Worm (Caenorhabditis elegans) whole organism, young adult: ENCODE results near the gene F47G3.1.

Experiments
- B0336.3 ChIP-seq: fragments of 200-800 bp; sonication (Bioruptor generic); IDR thresholded peaks from 2 replicates; pipeline ENCODE4 v1.3.6; 2022; ENCODE audit warnings: missing genetic modification characterization, missing compliant biosample characterization
- F39B2.1 ChIP-seq: fragments of 200-800 bp; sonication (Bioruptor generic); IDR thresholded peaks from 2 replicates; pipeline ENCODE4 v1.3.6; 2022; ENCODE audit warnings: missing genetic modification reagents, missing genetic modification characterization, missing compliant biosample characterization
- F57C9.4 ChIP-seq: sonication (generic microtip); optimal IDR thresholded peaks from 2 replicates; lab custom pipeline; 2017; ENCODE audit warnings: mild to moderate bottlenecking, missing genetic modification characterization, missing compliant biosample characterization
- K12H6.12 ChIP-seq: fragments of 200-800 bp; sonication (Bioruptor generic); optimal IDR thresholded peaks from 2 replicates; lab custom pipeline; 2018; ENCODE audit warnings: mild to moderate bottlenecking, missing genetic modification characterization, missing compliant biosample characterization
- Y53F4B.3 ChIP-seq: fragments of 200-800 bp; sonication (Bioruptor generic); IDR thresholded peaks from 2 replicates; pipeline ENCODE4 v1.3.6; 2022; ENCODE audit warnings: missing genetic modification reagents, missing genetic modification characterization, missing compliant biosample characterization
- Y56A3A.18 ChIP-seq: fragments of 200-800 bp; sonication (Bioruptor generic); IDR thresholded peaks from 2 replicates; pipeline ENCODE4 v1.3.6; 2022; ENCODE audit warnings: missing genetic modification reagents, missing genetic modification characterization, missing compliant biosample characterization
- ZK185.1 ChIP-seq: sonication (generic microtip); optimal IDR thresholded peaks from 2 replicates; lab custom pipeline; 2016; ENCODE audit warnings: mild to moderate bottlenecking, missing genetic modification characterization, missing compliant biosample characterization; ENCODE audit not compliant: poor library complexity, severe bottlenecking
- aptf-3 ChIP-seq: fragments of 200-800 bp; sonication (Bioruptor generic); IDR thresholded peaks from 2 replicates; pipeline ENCODE4 v1.3.6; 2022; ENCODE audit warnings: missing genetic modification characterization, missing compliant biosample characterization
- atf-7 ChIP-seq: sonication (generic microtip); optimal IDR thresholded peaks from 2 replicates; lab custom pipeline; 2017; ENCODE audit warnings: mild to moderate bottlenecking, missing genetic modification characterization, missing compliant biosample characterization
- attf-5 ChIP-seq: fragments of 200-800 bp; sonication (Bioruptor generic); optimal IDR thresholded peaks from 2 replicates; lab custom pipeline; 2018; ENCODE audit warnings: mild to moderate bottlenecking, missing genetic modification characterization, missing compliant biosample characterization
- bed-2 ChIP-seq: fragments of 200-800 bp; sonication (Bioruptor generic); IDR thresholded peaks from 2 replicates; pipeline ENCODE4 v1.3.6; 2022; ENCODE audit warnings: missing genetic modification reagents, missing genetic modification characterization, missing compliant biosample characterization
- ceh-40 ChIP-seq: fragments of 200-800 bp; sonication (Bioruptor generic); IDR thresholded peaks from 2 replicates; pipeline ENCODE4 v1.3.6; 2022; ENCODE audit warnings: missing genetic modification characterization, missing compliant biosample characterization
- ceh-79 ChIP-seq: sonication (generic microtip); optimal IDR thresholded peaks from 2 replicates; lab custom pipeline; 2017; ENCODE audit warnings: mild to moderate bottlenecking, missing genetic modification characterization, missing compliant biosample characterization
- dpff-1 ChIP-seq: sonication (generic microtip); optimal IDR thresholded peaks from 2 replicates; lab custom pipeline; 2017; ENCODE audit warnings: mild to moderate bottlenecking, missing genetic modification characterization, missing compliant biosample characterization
- dpl-1 ChIP-seq: fragments of 150-350 bp; optimal IDR thresholded peaks from 2 replicates; lab custom pipeline; 2014; ENCODE audit warnings: missing biosample characterization, missing genetic modification reagents, missing genetic modification characterization
- gei-17 ChIP-seq: fragments of 200-800 bp; sonication (Bioruptor generic); optimal IDR thresholded peaks from 2 replicates; lab custom pipeline; 2018; ENCODE audit warnings: mild to moderate bottlenecking, missing genetic modification characterization, missing compliant biosample characterization
- him-1 ChIP-seq: sonication (generic microtip); optimal IDR thresholded peaks from 2 replicates; lab custom pipeline; 2016; ENCODE audit warnings: missing genotype, missing genetic modification reagents, missing genetic modification characterization, missing compliant biosample characterization
- hmg-1.2 ChIP-seq: fragments of 200-800 bp; sonication (Bioruptor generic); IDR thresholded peaks from 2 replicates; pipeline ENCODE4 v1.3.6; 2022; ENCODE audit warnings: missing genetic modification reagents, missing genetic modification characterization, missing compliant biosample characterization
- hrde-1 ChIP-seq: sonication (generic microtip); optimal IDR thresholded peaks from 2 replicates; lab custom pipeline; 2016; ENCODE audit warnings: missing genetic modification characterization, mild to moderate bottlenecking, missing compliant biosample characterization, moderate library complexity, missing genotype, missing genetic modification reagents, borderline replicate concordance
- let-607 ChIP-seq, 2 experiments: fragments of 200-800 bp in 1 of 2; sonication (Bioruptor generic) in 1 of 2; sonication (generic microtip) in 1 of 2; optimal IDR thresholded peaks; 2 replicates each; lab custom pipeline; 2016 to 2018; ENCODE audit warnings: mild to moderate bottlenecking in 2 of 2, missing compliant biosample characterization in 2 of 2, missing genetic modification characterization in 2 of 2, moderate library complexity in 2 of 2, missing genotype in 1 of 2
- lin-35 ChIP-seq, 3 experiments: fragments of 150-350 bp in 2 of 3; sonication (generic microtip) in 1 of 3; optimal IDR thresholded peaks; 2 replicates each; lab custom pipeline; 2014 to 2018; ENCODE audit warnings: missing biosample characterization in 3 of 3, missing genetic modification characterization in 3 of 3, missing genetic modification reagents in 3 of 3
- lin-40 ChIP-seq: sonication (generic microtip); optimal IDR thresholded peaks from 2 replicates; lab custom pipeline; 2016; ENCODE audit warnings: missing genetic modification characterization, mild to moderate bottlenecking, missing compliant biosample characterization, missing genotype, missing genetic modification reagents
- madf-10 ChIP-seq: sonication (generic microtip); optimal IDR thresholded peaks from 2 replicates; lab custom pipeline; 2016; ENCODE audit warnings: mild to moderate bottlenecking, missing genetic modification characterization, missing compliant biosample characterization
- mcd-1 ChIP-seq: fragments of 200-800 bp; sonication (Bioruptor generic); IDR thresholded peaks from 2 replicates; pipeline ENCODE4 v1.3.6; 2022; ENCODE audit warnings: missing genetic modification reagents, missing genetic modification characterization, missing compliant biosample characterization
- mxl-1 ChIP-seq: sonication (generic microtip); optimal IDR thresholded peaks from 2 replicates; lab custom pipeline; 2016; ENCODE audit warnings: missing genetic modification characterization, missing compliant biosample characterization
- nfyb-1 ChIP-seq: fragments of 200-800 bp; sonication (Bioruptor generic); IDR thresholded peaks from 2 replicates; pipeline ENCODE4 v1.3.6; 2022; ENCODE audit warnings: missing genetic modification reagents, missing genetic modification characterization, missing compliant biosample characterization
- nhr-80 ChIP-seq: sonication (generic microtip); optimal IDR thresholded peaks from 2 replicates; lab custom pipeline; 2016; ENCODE audit warnings: missing genetic modification characterization, missing compliant biosample characterization
- nhr-90 ChIP-seq: sonication (generic microtip); optimal IDR thresholded peaks from 2 replicates; lab custom pipeline; 2016; ENCODE audit warnings: missing genotype, mild to moderate bottlenecking, missing genetic modification characterization, missing compliant biosample characterization
- rcor-1 ChIP-seq: fragments of 200-800 bp; sonication (Bioruptor generic); IDR thresholded peaks from 2 replicates; pipeline ENCODE4 v1.3.6; 2022; ENCODE audit warnings: missing genetic modification reagents, missing genetic modification characterization, missing compliant biosample characterization
- tbp1 ChIP-seq: fragments of 200-800 bp; sonication (Bioruptor generic); optimal IDR thresholded peaks from 2 replicates; lab custom pipeline; 2018; ENCODE audit warnings: mild to moderate bottlenecking, missing genetic modification characterization, missing compliant biosample characterization
- tlf-1 ChIP-seq: fragments of 200-800 bp; sonication (Bioruptor generic); optimal IDR thresholded peaks from 2 replicates; lab custom pipeline; 2018; ENCODE audit warnings: mild to moderate bottlenecking, missing genetic modification characterization, missing compliant biosample characterization
- unc-62 ChIP-seq: fragments of 150-350 bp; optimal IDR thresholded peaks from 2 replicates; lab custom pipeline; 2014; ENCODE audit warnings: missing biosample characterization, missing genetic modification reagents, missing genetic modification characterization
- zim-3 ChIP-seq: sonication (generic microtip); optimal IDR thresholded peaks from 2 replicates; lab custom pipeline; 2017; ENCODE audit warnings: mild to moderate bottlenecking, missing genetic modification characterization, moderate library complexity, missing compliant biosample characterization
- ztf-18 ChIP-seq: sonication (generic microtip); optimal IDR thresholded peaks from 2 replicates; lab custom pipeline; 2016; ENCODE audit warnings: missing genotype, mild to moderate bottlenecking, missing genetic modification characterization, missing compliant biosample characterization
- ztf-25 ChIP-seq: fragments of 200-800 bp; sonication (Bioruptor generic); IDR thresholded peaks from 2 replicates; pipeline ENCODE4 v1.3.6; 2022; ENCODE audit warnings: missing genetic modification reagents, missing genetic modification characterization, missing compliant biosample characterization
- ztf-26 ChIP-seq: sonication (generic microtip); optimal IDR thresholded peaks from 2 replicates; lab custom pipeline; 2017; ENCODE audit warnings: missing genetic modification characterization, missing compliant biosample characterization
- ztf-28 ChIP-seq: fragments of 200-800 bp; sonication (Bioruptor generic); IDR thresholded peaks from 2 replicates; pipeline ENCODE4 v1.3.6; 2022; ENCODE audit warnings: missing genetic modification reagents, missing genetic modification characterization, missing compliant biosample characterization
- ztf-3 ChIP-seq: fragments of 200-800 bp; sonication (Bioruptor generic); optimal IDR thresholded peaks from 2 replicates; lab custom pipeline; 2018; ENCODE audit warnings: mild to moderate bottlenecking, missing genetic modification characterization, missing compliant biosample characterization
- ztf-6 ChIP-seq: fragments of 200-800 bp; sonication (Bioruptor generic); IDR thresholded peaks from 2 replicates; pipeline ENCODE4 v1.3.6; 2022; ENCODE audit warnings: missing genetic modification reagents, missing genetic modification characterization, missing compliant biosample characterization

Gene F47G3.1

DNA sequence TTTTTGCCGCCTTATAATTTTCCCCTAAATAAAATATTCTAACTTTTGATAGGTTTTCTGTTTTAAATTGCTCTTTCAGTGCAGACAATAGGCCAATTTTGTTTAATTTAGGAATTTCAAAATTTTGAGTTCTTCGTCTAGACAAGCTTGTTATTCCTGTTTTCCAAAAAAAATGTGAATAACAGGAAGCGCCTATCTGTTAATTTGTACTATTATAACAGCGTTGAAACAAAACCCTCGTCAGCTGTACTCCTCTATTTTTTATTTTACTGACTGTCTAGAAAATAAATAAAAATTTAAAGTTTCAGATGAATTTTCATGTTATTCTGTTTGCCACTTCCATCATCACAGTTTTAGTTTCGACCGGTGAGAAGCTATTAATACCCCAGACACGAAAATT is 4.3 kb upstream of the F47G3.1 start, which contains the start of gene F47G3.4:
Gene F47G3.4 (plus strand): TSS at position 301 of the 400 bp plus-strand sequence.
- TF ChIP-seq mcd-1 (GFP tag; lab: Robert Waterston, UW), result no peak
- no peak for TF ChIP-seq dpff-1
- no peak for TF ChIP-seq mxl-1 (tag; lab: Kevin White, UChicago)
- no peak for TF ChIP-seq hmg-1.2 (GFP tag; lab: Robert Waterston, UW)
- TF ChIP-seq dpl-1, result no peak
- TF ChIP-seq nhr-80 (tag; lab: Kevin White, UChicago), result no peak
- no peak for TF ChIP-seq unc-62
- no peak for TF ChIP-seq rcor-1
- no peak for TF ChIP-seq nhr-90 (tag; lab: Kevin White, UChicago)
- no peak for TF ChIP-seq ztf-25
- TF ChIP-seq Y56A3A.18 (GFP tag; lab: Robert Waterston, UW), result no peak
- no peak for TF ChIP-seq ztf-3 (GFP tag; lab: Kevin White, UChicago)
- TF ChIP-seq him-1 (tag; lab: Kevin White, UChicago), result no peak
- no peak for TF ChIP-seq gei-17
- no peak for TF ChIP-seq B0336.3 (GFP tag; lab: Robert Waterston, UW)
- TF ChIP-seq ceh-79 (tag; lab: Kevin White, UChicago), result no peak
- TF ChIP-seq, all 124 proteins: peak for 0

DNA sequence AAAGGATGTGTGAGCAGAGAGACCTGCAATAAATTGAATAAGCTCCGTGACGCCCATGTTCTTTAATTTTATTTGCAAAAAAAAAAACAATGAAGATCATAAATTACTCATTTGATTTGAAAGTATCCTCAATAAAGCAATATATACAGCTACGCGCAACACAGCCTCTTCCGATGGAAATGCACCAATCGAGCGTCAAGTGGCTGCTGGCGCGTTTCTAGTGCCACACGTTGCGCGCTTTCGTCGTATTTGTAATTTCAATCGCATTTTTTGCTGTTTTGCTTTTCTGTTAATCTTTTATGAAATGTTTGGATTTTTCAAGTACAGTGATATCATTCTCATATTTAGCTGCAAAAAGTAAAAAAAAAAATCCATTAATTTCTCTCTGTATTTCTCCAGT is 3.3 kb upstream of the F47G3.1 start:
- TF ChIP-seq ZK185.1, result peak; percentile 29
- TF ChIP-seq attf-5, result peak; percentile 1
- peak; percentile 91 for TF ChIP-seq ztf-18
- peak; percentile 2 for TF ChIP-seq tbp1 (GFP tag; lab: Kevin White, UChicago)
- no peak for TF ChIP-seq ztf-6
- TF ChIP-seq let-607 (tag; optimal IDR thresholded peaks at IDR 0.05; lab: Kevin White, UChicago), result no peak
- TF ChIP-seq K12H6.12 (tag; lab: Kevin White, UChicago), result peak; percentile 3
- TF ChIP-seq Y56A3A.18 (GFP tag; lab: Robert Waterston, UW), result 0 out of 2 replicates have a peak, but pooled peaks have one; percentile 13
- no peak for TF ChIP-seq ztf-28
- peak; percentile 33 for TF ChIP-seq hmg-1.2 (GFP tag; lab: Robert Waterston, UW)
- TF ChIP-seq lin-40 (tag; lab: Kevin White, UChicago), result peak; percentile 54
- no peak for TF ChIP-seq hrde-1 (tag; lab: Kevin White, UChicago)
- no peak for TF ChIP-seq Y53F4B.3 (GFP tag; lab: Robert Waterston, UW)
- TF ChIP-seq atf-7 (tag; lab: Kevin White, UChicago), result no peak
- TF ChIP-seq aptf-3 (GFP tag; lab: Robert Waterston, UW), result no peak
- TF ChIP-seq lin-35 (GFP tag; optimal IDR thresholded peaks at IDR 0.05; lab: Kevin White, UChicago), result peak in 1 of 3 experiments; percentile 27
- TF ChIP-seq ztf-26 (tag; lab: Kevin White, UChicago), result peak; percentile 32

DNA sequence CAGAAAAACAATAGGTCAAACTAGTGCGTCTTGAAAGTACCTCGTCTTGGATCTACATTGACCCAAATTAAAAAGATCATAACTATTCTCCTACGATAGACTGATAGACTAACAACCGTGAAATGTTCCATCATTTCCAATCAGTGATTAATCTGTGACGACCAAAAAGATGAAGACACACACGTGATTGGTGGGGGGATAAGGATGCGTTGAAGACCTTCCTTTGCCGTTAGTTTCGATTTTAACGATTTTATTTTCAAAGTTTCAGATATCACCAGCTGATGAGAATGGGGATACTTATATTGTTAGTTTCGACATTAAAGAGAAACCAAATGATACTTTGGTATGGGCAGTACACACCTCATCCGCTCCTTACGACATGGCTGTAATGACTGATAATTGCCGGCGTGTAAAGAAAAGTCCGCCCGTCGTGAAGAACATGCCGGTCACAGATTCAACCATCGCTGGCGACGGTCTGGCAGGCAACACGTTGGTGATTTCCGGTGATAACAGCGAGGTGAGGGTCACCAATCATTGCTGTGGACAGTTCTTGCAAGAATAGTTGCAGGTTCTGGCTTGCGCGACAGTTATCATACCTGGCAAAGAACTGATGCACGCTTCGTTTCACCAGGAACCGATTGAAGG is 1.5 kb downstream of the F47G3.1 start:
- TF ChIP-seq F57C9.4 (tag; lab: Kevin White, UChicago) (no peak), ceh-40 (no peak), madf-10 (tag; lab: Kevin White, UChicago) (no peak), tlf-1 (GFP tag; lab: Kevin White, UChicago) (no peak), bed-2 (GFP tag; lab: Robert Waterston, UW) (no peak), zim-3 (tag; lab: Kevin White, UChicago) (no peak), F39B2.1 (no peak), nfyb-1 (GFP tag; lab: Robert Waterston, UW) (0 out of 2 replicates have a peak, but pooled peaks have one; percentile 15)
